Fruit fly (Drosophila melanogaster) whole organism, prepupa: ENCODE results near the gene Mcm6.

Experiments
- Blimp-1 ChIP-seq: fragments of 200-800 bp; sonication (Bioruptor generic); optimal IDR thresholded peaks from 3 replicates; lab custom pipeline; 2017; ENCODE audit warnings: missing biosample characterization, missing genetic modification characterization, mild to moderate bottlenecking, moderate library complexity, missing genetic modification reagents
- CG10631 ChIP-seq: fragments of 200-800 bp; sonication (Bioruptor generic); optimal IDR thresholded peaks from 2 replicates; lab custom pipeline; 2016; ENCODE audit warnings: missing biosample characterization, missing genetic modification characterization
- CG10669 ChIP-seq: fragments of 200-800 bp; sonication (Bioruptor generic); optimal IDR thresholded peaks from 3 replicates; lab custom pipeline; 2018; ENCODE audit warnings: missing biosample characterization, mild to moderate bottlenecking, missing genetic modification characterization, moderate library complexity
- CG11294 ChIP-seq: fragments of 200-800 bp; sonication (Bioruptor generic); IDR thresholded peaks from 2 replicates; pipeline ENCODE4 v1.3.6; 2022; ENCODE audit warnings: missing biosample characterization, missing genetic modification characterization
- CG11762 ChIP-seq: fragments of 200-800 bp; sonication (Bioruptor generic); optimal IDR thresholded peaks from 3 replicates; lab custom pipeline; 2016; ENCODE audit warnings: missing biosample characterization, missing genetic modification characterization; ENCODE audit not compliant: insufficient read depth
- CG11902 ChIP-seq: fragments of 200-800 bp; sonication (Bioruptor generic); optimal IDR thresholded peaks from 3 replicates; lab custom pipeline; 2016; ENCODE audit warnings: missing biosample characterization, missing genetic modification characterization
- CG15336 ChIP-seq: fragments of 200-800 bp; sonication (Bioruptor generic); IDR thresholded peaks from 2 replicates; pipeline ENCODE4 v1.3.6; 2022; ENCODE audit warnings: missing biosample characterization, missing genetic modification characterization
- CG1621 ChIP-seq: fragments of 200-800 bp; sonication (Bioruptor generic); optimal IDR thresholded peaks from 3 replicates; lab custom pipeline; 2018; ENCODE audit warnings: missing biosample characterization, mild to moderate bottlenecking, missing genetic modification characterization
- CG32006 ChIP-seq: fragments of 200-800 bp; sonication (Bioruptor generic); optimal IDR thresholded peaks from 3 replicates; lab custom pipeline; 2017; ENCODE audit warnings: missing biosample characterization, mild to moderate bottlenecking, missing genetic modification characterization
- CG34406 ChIP-seq: fragments of 200-800 bp; sonication (Bioruptor generic); optimal IDR thresholded peaks from 3 replicates; lab custom pipeline; 2016; ENCODE audit warnings: missing biosample characterization, missing genetic modification characterization
- CG3919 ChIP-seq: fragments of 200-800 bp; sonication (Bioruptor generic); optimal IDR thresholded peaks from 3 replicates; lab custom pipeline; 2016; ENCODE audit warnings: missing biosample characterization, missing genetic modification characterization
- CG4318 ChIP-seq: fragments of 200-800 bp; sonication (Bioruptor generic); optimal IDR thresholded peaks from 3 replicates; lab custom pipeline; 2017; ENCODE audit warnings: missing biosample characterization, mild to moderate bottlenecking, missing genetic modification characterization
- CG6163 ChIP-seq: fragments of 200-800 bp; sonication (Bioruptor generic); IDR thresholded peaks from 3 replicates; pipeline ENCODE4 v1.3.6; 2022; ENCODE audit warnings: missing biosample characterization, missing genetic modification characterization
- CG6276 ChIP-seq: fragments of 200-800 bp; sonication (Bioruptor generic); optimal IDR thresholded peaks from 2 replicates; lab custom pipeline; 2017; ENCODE audit warnings: missing biosample characterization, mild to moderate bottlenecking, missing genetic modification characterization
- CG6854 ChIP-seq: fragments of 200-800 bp; sonication (Bioruptor generic); optimal IDR thresholded peaks from 2 replicates; lab custom pipeline; 2017; ENCODE audit warnings: missing biosample characterization, mild to moderate bottlenecking, missing genetic modification characterization
- CG7368 ChIP-seq: fragments of 200-800 bp; sonication (Bioruptor generic); optimal IDR thresholded peaks from 3 replicates; lab custom pipeline; 2016; ENCODE audit warnings: missing biosample characterization, missing genetic modification characterization
- CG8119 ChIP-seq: fragments of 200-800 bp; sonication (Bioruptor generic); IDR thresholded peaks from 3 replicates; pipeline ENCODE4 v1.3.6; 2022; ENCODE audit warnings: missing biosample characterization, missing genetic modification characterization
- CG8319 ChIP-seq: fragments of 200-800 bp; sonication (Bioruptor generic); optimal IDR thresholded peaks from 3 replicates; lab custom pipeline; 2016; ENCODE audit warnings: missing biosample characterization, missing genetic modification characterization
- CG8632 ChIP-seq: fragments of 200-800 bp; sonication (Bioruptor generic); optimal IDR thresholded peaks from 3 replicates; lab custom pipeline; 2016; ENCODE audit warnings: missing biosample characterization, missing genetic modification characterization
- CG9139 ChIP-seq: fragments of 200-800 bp; sonication (Bioruptor generic); optimal IDR thresholded peaks from 3 replicates; lab custom pipeline; 2017; ENCODE audit warnings: missing biosample characterization, mild to moderate bottlenecking, missing genetic modification characterization
- Eip75B ChIP-seq: fragments of 200-800 bp; sonication (Bioruptor generic); optimal IDR thresholded peaks from 3 replicates; lab custom pipeline; 2016; ENCODE audit warnings: missing biosample characterization, missing genetic modification characterization
- Eip78C ChIP-seq: fragments of 200-800 bp; sonication (Bioruptor generic); peaks from one replicate; lab custom pipeline; 2016; ENCODE audit warnings: missing biosample characterization, missing genetic modification characterization
- Eip93F ChIP-seq: fragments of 200-800 bp; sonication (Bioruptor generic); optimal IDR thresholded peaks from 2 replicates; lab custom pipeline; 2016; ENCODE audit warnings: missing biosample characterization, mild to moderate bottlenecking, missing genetic modification characterization
- Ets21C ChIP-seq: fragments of 200-800 bp; sonication (Bioruptor generic); optimal IDR thresholded peaks from 3 replicates; lab custom pipeline; 2016; ENCODE audit warnings: missing biosample characterization, missing genetic modification characterization
- Ets96B ChIP-seq: fragments of 200-800 bp; optimal IDR thresholded peaks from 2 replicates; lab custom pipeline; 2019; ENCODE audit warnings: missing biosample characterization, mild to moderate bottlenecking, missing genetic modification characterization, moderate library complexity
- Hr38 ChIP-seq: sonication (Bioruptor generic); optimal IDR thresholded peaks from 2 replicates; lab custom pipeline; 2016; ENCODE audit warnings: missing biosample characterization, missing genetic modification characterization
- Hr39 ChIP-seq: fragments of 200-800 bp; sonication (Bioruptor generic); optimal IDR thresholded peaks from 2 replicates; lab custom pipeline; 2016; ENCODE audit warnings: missing biosample characterization, missing genetic modification characterization
- Hr4 ChIP-seq: fragments of 200-800 bp; sonication (Bioruptor generic); optimal IDR thresholded peaks from 3 replicates; lab custom pipeline; 2016; ENCODE audit warnings: missing biosample characterization, missing genetic modification characterization
- OdsH ChIP-seq: fragments of 200-800 bp; sonication (Bioruptor generic); optimal IDR thresholded peaks from 3 replicates; lab custom pipeline; 2016; ENCODE audit warnings: missing biosample characterization, missing genetic modification characterization
- Smox ChIP-seq: fragments of 200-800 bp; sonication (Bioruptor generic); optimal IDR thresholded peaks from 3 replicates; lab custom pipeline; 2016; ENCODE audit warnings: missing biosample characterization, missing genetic modification characterization
- Sox15 ChIP-seq: fragments of 200-800 bp; sonication (Bioruptor generic); optimal IDR thresholded peaks from 3 replicates; lab custom pipeline; 2016; ENCODE audit warnings: missing biosample characterization, missing genetic modification characterization
- achi ChIP-seq: fragments of 200-800 bp; sonication (Bioruptor generic); optimal IDR thresholded peaks from 3 replicates; lab custom pipeline; 2016; ENCODE audit warnings: missing biosample characterization, missing genetic modification characterization
- acj6 ChIP-seq: fragments of 200-800 bp; sonication (Bioruptor generic); optimal IDR thresholded peaks from 3 replicates; lab custom pipeline; 2016; ENCODE audit warnings: missing biosample characterization, missing genetic modification characterization
- cyc ChIP-seq: fragments of 200-800 bp; sonication (Bioruptor generic); optimal IDR thresholded peaks from 3 replicates; lab custom pipeline; 2016; ENCODE audit warnings: missing biosample characterization, missing genetic modification characterization
- dac ChIP-seq: fragments of 200-800 bp; sonication (Bioruptor generic); optimal IDR thresholded peaks from 2 replicates; lab custom pipeline; 2017; ENCODE audit warnings: missing biosample characterization, mild to moderate bottlenecking, missing genetic modification characterization
- dsx ChIP-seq: fragments of 200-800 bp; optimal IDR thresholded peaks from 3 replicates; lab custom pipeline; 2019; ENCODE audit warnings: missing biosample characterization, mild to moderate bottlenecking, missing genetic modification characterization, moderate library complexity; ENCODE audit not compliant: poor library complexity, severe bottlenecking
- eg ChIP-seq: fragments of 200-800 bp; sonication (Bioruptor generic); IDR thresholded peaks from 3 replicates; pipeline ENCODE4 v1.3.6; 2022; ENCODE audit warnings: missing biosample characterization, missing genetic modification characterization
- esn ChIP-seq: fragments of 200-800 bp; sonication (Bioruptor generic); optimal IDR thresholded peaks from 2 replicates; lab custom pipeline; 2016; ENCODE audit warnings: missing biosample characterization, mild to moderate bottlenecking, missing genetic modification characterization, moderate library complexity
- fd59A ChIP-seq: fragments of 200-800 bp; sonication (Bioruptor generic); optimal IDR thresholded peaks from 2 replicates; lab custom pipeline; 2017; ENCODE audit warnings: missing biosample characterization, mild to moderate bottlenecking, missing genetic modification characterization, missing genetic modification reagents
- fd85E ChIP-seq: fragments of 200-800 bp; sonication (Bioruptor generic); optimal IDR thresholded peaks from 3 replicates; lab custom pipeline; 2016; ENCODE audit warnings: missing biosample characterization, missing genetic modification characterization
- lz ChIP-seq: fragments of 200-800 bp; sonication (Bioruptor generic); optimal IDR thresholded peaks from 3 replicates; lab custom pipeline; 2016; ENCODE audit warnings: missing biosample characterization, missing genetic modification characterization
- pdm3 ChIP-seq: fragments of 200-800 bp; sonication (Bioruptor generic); optimal IDR thresholded peaks from 3 replicates; lab custom pipeline; 2016; ENCODE audit warnings: missing biosample characterization, missing genetic modification characterization
- salr ChIP-seq, 2 experiments: fragments of 200-800 bp; sonication (Bioruptor generic); optimal IDR thresholded peaks; 3 replicates each; lab custom pipeline; 2016 to 2018; ENCODE audit warnings: missing biosample characterization in 2 of 2, missing genetic modification characterization in 2 of 2, mild to moderate bottlenecking in 1 of 2
- spab ChIP-seq: fragments of 200-800 bp; sonication (Bioruptor generic); optimal IDR thresholded peaks from 2 replicates; lab custom pipeline; 2017; ENCODE audit warnings: missing biosample characterization, mild to moderate bottlenecking, missing genetic modification characterization, missing genetic modification reagents
- ss ChIP-seq, 2 experiments: fragments of 200-800 bp; sonication (Bioruptor generic); optimal IDR thresholded peaks; 2 replicates in 1 of 2; 3 replicates in 1 of 2; lab custom pipeline; 2017 to 2018; ENCODE audit warnings: mild to moderate bottlenecking in 2 of 2, missing biosample characterization in 2 of 2, missing genetic modification characterization in 2 of 2, moderate library complexity in 1 of 2
- svp ChIP-seq: fragments of 200-800 bp; sonication (Bioruptor generic); peaks from one replicate; lab custom pipeline; 2016; ENCODE audit warnings: missing biosample characterization, missing genetic modification characterization
- topi ChIP-seq: fragments of 200-800 bp; sonication (Bioruptor generic); optimal IDR thresholded peaks from 3 replicates; lab custom pipeline; 2016; ENCODE audit warnings: missing biosample characterization, missing genetic modification characterization
- vri ChIP-seq: fragments of 200-800 bp; sonication (Bioruptor generic); optimal IDR thresholded peaks from 3 replicates; lab custom pipeline; 2016; ENCODE audit warnings: missing biosample characterization, mild to moderate bottlenecking, missing genetic modification characterization

Gene Mcm6

DNA sequence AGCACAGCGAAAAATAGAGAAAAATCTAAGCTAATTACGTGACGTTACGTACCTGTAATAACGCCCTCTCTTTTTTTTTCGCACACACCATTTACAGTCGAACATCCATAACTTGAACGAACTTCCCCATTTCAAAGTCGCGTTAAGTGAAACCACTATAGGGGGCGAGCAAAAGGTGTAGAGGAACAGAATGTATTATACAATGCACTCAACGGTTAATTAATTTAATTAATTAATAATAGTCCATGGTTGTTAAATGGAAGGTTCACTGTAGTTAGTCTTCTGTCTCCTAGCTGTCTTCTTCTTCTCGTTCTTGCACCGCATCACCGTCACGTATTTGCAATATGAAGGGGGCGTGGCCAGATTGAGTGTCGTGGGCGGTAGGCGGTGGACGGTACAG lies 32.6 kb upstream of the Mcm6 start (continued):
- TF ChIP-seq ss (GFP tag; optimal IDR thresholded peaks at IDR 0.05; lab: Kevin White, UChicago) (no peak), Ets96B (tag; lab: Kevin White, UChicago) (no peak), Eip78C (GFP tag; lab: Kevin White, UChicago) (peak; percentile 72), eg (GFP tag; lab: Robert Waterston, UW) (peak; percentile 72; the same call in 2 of the 3 replicates)

- TF ChIP-seq dsx: peak; percentile 36
- TF ChIP-seq CG1621 (tag; lab: Kevin White, UChicago): peak; percentile 15
- no peak for TF ChIP-seq Eip93F (GFP tag; lab: Kevin White, UChicago)
- TF ChIP-seq CG11762 (GFP tag; lab: Kevin White, UChicago): peak; percentile 15
- no peak for TF ChIP-seq CG9139
- peak; percentile 8 for TF ChIP-seq fd59A (GFP tag; lab: Kevin White, UChicago)
- peak; percentile 29 for TF ChIP-seq vri (GFP tag; lab: Kevin White, UChicago)
- TF ChIP-seq pdm3 (GFP tag; lab: Kevin White, UChicago): peak; percentile 60
- TF ChIP-seq Ets21C: peak; percentile 38
- peak; percentile 81 for TF ChIP-seq CG15336
- TF ChIP-seq Hr4 (GFP tag; lab: Kevin White, UChicago): peak; percentile 61
- TF ChIP-seq CG11902 (GFP tag; lab: Kevin White, UChicago): no peak
- peak; percentile 58 for TF ChIP-seq achi (GFP tag; lab: Kevin White, UChicago)
- no peak for TF ChIP-seq Sox15 (GFP tag; lab: Kevin White, UChicago)
- TF ChIP-seq CG3919 (GFP tag; lab: Kevin White, UChicago): peak; percentile 51
- TF ChIP-seq lz (GFP tag; lab: Kevin White, UChicago): peak; percentile 61
- TF ChIP-seq CG11294: peak; percentile 42; the same call in 1 of the 2 replicates
- peak; percentile 84 for TF ChIP-seq svp
- peak; percentile 54 for TF ChIP-seq Smox (GFP tag; lab: Kevin White, UChicago)
- TF ChIP-seq CG8319 (GFP tag; lab: Kevin White, UChicago): no peak
- TF ChIP-seq Hr39 (GFP tag; lab: Kevin White, UChicago): peak; percentile 59
- peak; percentile 48 for TF ChIP-seq CG7368
- no peak for TF ChIP-seq salr (GFP tag; optimal IDR thresholded peaks at IDR 0.05; lab: Kevin White, UChicago)
- TF ChIP-seq ss (GFP tag; optimal IDR thresholded peaks at IDR 0.05; lab: Kevin White, UChicago): peak; percentile 29 to 32
- peak; percentile 37 for TF ChIP-seq CG34406 (GFP tag; lab: Kevin White, UChicago)
- TF ChIP-seq esn (GFP tag; lab: Kevin White, UChicago): peak; percentile 66
- peak; percentile 11 for TF ChIP-seq Blimp-1 (GFP tag; lab: Kevin White, UChicago)
- TF ChIP-seq OdsH (GFP tag; lab: Kevin White, UChicago): peak; percentile 43
- peak; percentile 26 for TF ChIP-seq CG8632
- TF ChIP-seq Hr38 (GFP tag; lab: Kevin White, UChicago): no peak
- TF ChIP-seq spab (GFP tag; lab: Kevin White, UChicago): no peak
- TF ChIP-seq CG4318 (GFP tag; lab: Kevin White, UChicago): no peak
- TF ChIP-seq CG10631: peak; percentile 61
- TF ChIP-seq CG32006 (GFP tag; lab: Kevin White, UChicago): peak; percentile 59
- TF ChIP-seq dac (GFP tag; lab: Kevin White, UChicago): no peak
- peak; percentile 53 for TF ChIP-seq topi (GFP tag; lab: Kevin White, UChicago)
- peak; percentile 34 for TF ChIP-seq CG6276 (GFP tag; lab: Kevin White, UChicago)
- TF ChIP-seq CG8119: peak; percentile 77
- no peak for TF ChIP-seq fd85E (GFP tag; lab: Kevin White, UChicago)
- TF ChIP-seq CG10669 (GFP tag; lab: Kevin White, UChicago): peak; percentile 35
- TF ChIP-seq eg (GFP tag; lab: Robert Waterston, UW): peak; percentile 66; the same call in 1 of the 3 replicates
- peak; percentile 85 for TF ChIP-seq Eip78C (GFP tag; lab: Kevin White, UChicago)
- peak; percentile 64 for TF ChIP-seq Eip75B (GFP tag; lab: Kevin White, UChicago)
- peak; percentile 80 for TF ChIP-seq CG6163 (GFP tag; lab: Robert Waterston, UW)
- TF ChIP-seq acj6: peak; percentile 31
- TF ChIP-seq cyc (GFP tag; lab: Kevin White, UChicago): peak; percentile 44
- TF ChIP-seq CG6854 (GFP tag; lab: Kevin White, UChicago): no peak
These were observed 31.5 kb upstream of the Mcm6 start for dm6 chrX:6642593-6643257.
